Worm (Caenorhabditis elegans): ENCODE results near the gene Y41D4B.6.

Gene Y41D4B.6

DNA sequence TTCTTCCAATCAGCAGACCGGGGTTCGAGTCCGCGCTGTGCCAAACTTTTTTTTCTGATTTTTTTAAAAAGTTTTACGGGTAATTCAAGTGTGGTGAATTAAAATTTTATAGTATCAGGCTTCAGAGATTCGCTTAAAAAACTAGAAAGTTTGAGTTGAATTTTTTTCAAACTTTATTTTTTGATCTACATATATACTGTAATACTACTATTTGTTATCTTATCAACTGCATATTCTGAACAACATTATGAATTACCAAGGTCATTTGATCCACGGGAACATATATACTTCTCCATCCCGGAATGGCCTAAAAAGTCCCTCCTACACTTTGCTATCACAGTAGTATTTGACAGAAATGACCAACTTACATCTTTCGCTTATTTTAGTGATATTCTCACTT lies at the start of gene Y41D4B.6:
Y41D4B.6 (plus strand) TSS at position 301 of the 400 bp plus-strand sequence.
- TF ChIP-seq ets-4 (tag; optimal IDR thresholded peaks at IDR 0.05) (no peak), nfya-1 (tag; optimal IDR thresholded peaks at IDR 0.05) (no peak), ceh-6 (GFP tag; optimal IDR thresholded peaks at IDR 0.05) (no peak), gmeb-2 (tag; optimal IDR thresholded peaks at IDR 0.05) (no peak), ztf-16 (tag; optimal IDR thresholded peaks at IDR 0.05) (no peak), pqm-1 (tag; optimal IDR thresholded peaks at IDR 0.05) (no peak), sox-4 (tag; optimal IDR thresholded peaks at IDR 0.05) (no peak), ceh-14 (tag; optimal IDR thresholded peaks at IDR 0.05) (no peak), pat-9 (tag; optimal IDR thresholded peaks at IDR 0.05) (no peak), fkh-10 (GFP tag; optimal IDR thresholded peaks at IDR 0.05) (no peak), odd-2 (tag; optimal IDR thresholded peaks at IDR 0.05) (no peak), ceh-18 (tag; optimal IDR thresholded peaks at IDR 0.05) (no peak), ceh-19 (GFP tag; optimal IDR thresholded peaks at IDR 0.05) (no peak), C08G9.2 (tag; optimal IDR thresholded peaks at IDR 0.05) (no peak), ama-1 (optimal IDR thresholded peaks at IDR 0.05) (no peak), hlh-15 (tag; optimal IDR thresholded peaks at IDR 0.05) (no peak), tbx-7 (tag; optimal IDR thresholded peaks at IDR 0.05) (no peak), ceh-31 (tag; optimal IDR thresholded peaks at IDR 0.05) (no peak), ceh-34 (tag; optimal IDR thresholded peaks at IDR 0.05) (no peak), che-1 (tag; optimal IDR thresholded peaks at IDR 0.05) (no peak)

DNA sequence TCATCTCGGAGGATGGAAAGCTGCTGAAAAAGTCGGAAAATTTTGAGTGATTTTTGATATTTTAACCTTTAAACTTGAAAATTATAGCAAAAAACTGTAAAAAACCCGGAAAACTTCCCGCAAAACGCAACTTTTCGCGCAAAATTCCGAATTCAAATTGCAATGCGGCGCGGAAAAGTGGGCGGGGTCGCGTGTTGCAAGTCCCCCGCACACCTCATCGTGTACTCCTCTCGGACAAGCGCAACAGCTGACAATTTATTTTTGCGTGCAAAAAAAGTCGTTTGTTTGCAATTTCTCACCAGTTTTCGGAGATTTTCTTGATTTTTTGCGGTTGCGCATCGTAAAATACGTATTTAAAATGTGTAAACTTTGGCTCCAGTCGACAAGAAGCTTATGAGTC lies 37.7 kb upstream of the Y41D4B.6 start, which contains the start of gene npp-8:
npp-8 (minus strand) TSS at position 23 of the 400 bp plus-strand sequence.
- TF ChIP-seq ceh-30 (tag; optimal IDR thresholded peaks at IDR 0.05): peak; percentile 64
- TF ChIP-seq fax-1 (tag; optimal IDR thresholded peaks at IDR 0.05): peak; percentile 83
- TF ChIP-seq zip-5 (tag; optimal IDR thresholded peaks at IDR 0.05): peak; percentile 64
- TF ChIP-seq gmeb-2 (tag; optimal IDR thresholded peaks at IDR 0.05): peak; percentile 73
- no peak for TF ChIP-seq ceh-45 (GFP tag; IDR thresholded peaks at IDR 0.05)
- TF ChIP-seq madf-2 (tag; optimal IDR thresholded peaks at IDR 0.05): peak; percentile 58
- TF ChIP-seq ceh-6 (GFP tag; optimal IDR thresholded peaks at IDR 0.05): peak; percentile 67
- TF ChIP-seq ceh-9 (tag; optimal IDR thresholded peaks at IDR 0.05): peak; percentile 28
- peak; percentile 82 for TF ChIP-seq hlh-8 (tag; optimal IDR thresholded peaks at IDR 0.05)
- TF ChIP-seq sox-4 (tag; optimal IDR thresholded peaks at IDR 0.05): peak; percentile 80
- no peak for TF ChIP-seq ama-1 (optimal IDR thresholded peaks at IDR 0.05)
- TF ChIP-seq nhr-232 (tag; optimal IDR thresholded peaks at IDR 0.05): peak; percentile 64
- peak; percentile 75 for TF ChIP-seq sdc-2 (tag; optimal IDR thresholded peaks at IDR 0.05)
- peak; percentile 50 for TF ChIP-seq dve-1 (tag; optimal IDR thresholded peaks at IDR 0.05)
- peak; percentile 50 for TF ChIP-seq ceh-48 (tag; optimal IDR thresholded peaks at IDR 0.05)
- TF ChIP-seq ceh-24 (tag; optimal IDR thresholded peaks at IDR 0.05): peak; percentile 27
- TF ChIP-seq C08G9.2 (tag; optimal IDR thresholded peaks at IDR 0.05): peak; percentile 86
- peak; percentile 86 for TF ChIP-seq syd-9 (tag; optimal IDR thresholded peaks at IDR 0.05)
- peak; percentile 87 for TF ChIP-seq ceh-2 (tag; optimal IDR thresholded peaks at IDR 0.05)
- no peak for TF ChIP-seq pax-1 (tag; optimal IDR thresholded peaks at IDR 0.05)
- peak; percentile 64 for TF ChIP-seq Y22D7AL.16 (tag; optimal IDR thresholded peaks at IDR 0.05)
- TF ChIP-seq dmd-4 (tag; optimal IDR thresholded peaks at IDR 0.05; ENCODE audit: borderline replicate concordance): peak; percentile 62
- no peak; the same call in 1 of the 2 replicates for TF ChIP-seq unc-3 (GFP tag; conservative IDR thresholded peaks at IDR 0.05)
- peak; percentile 84 for TF ChIP-seq unc-3 (tag; optimal IDR thresholded peaks at IDR 0.05)
- TF ChIP-seq ceh-18 (tag; optimal IDR thresholded peaks at IDR 0.05): peak; percentile 89
- TF ChIP-seq F13H6.1 (tag; optimal IDR thresholded peaks at IDR 0.05): peak; percentile 82
- peak; percentile 81 for TF ChIP-seq unc-86 (tag; optimal IDR thresholded peaks at IDR 0.05)
- peak; percentile 51 for TF ChIP-seq tbx-7 (tag; optimal IDR thresholded peaks at IDR 0.05)
- TF ChIP-seq pat-9 (tag; optimal IDR thresholded peaks at IDR 0.05): peak; percentile 85
- peak; percentile 79 for TF ChIP-seq lim-6 (tag; optimal IDR thresholded peaks at IDR 0.05)
- TF ChIP-seq rnt-1 (tag; optimal IDR thresholded peaks at IDR 0.05): peak; percentile 90
- peak; percentile 87 for TF ChIP-seq ztf-16 (tag; optimal IDR thresholded peaks at IDR 0.05)
- peak; percentile 72 for TF ChIP-seq ets-4 (tag; optimal IDR thresholded peaks at IDR 0.05)
- TF ChIP-seq ahr-1 (tag; optimal IDR thresholded peaks at IDR 0.05): peak; percentile 75
- TF ChIP-seq nhr-11 (tag; optimal IDR thresholded peaks at IDR 0.05): no peak
- TF ChIP-seq unc-42 (tag; optimal IDR thresholded peaks at IDR 0.05): peak; percentile 61
- TF ChIP-seq mec-3 (tag; optimal IDR thresholded peaks at IDR 0.05; ENCODE audit: borderline replicate concordance): peak; percentile 65
- peak; percentile 93 for TF ChIP-seq tbx-2 (tag; optimal IDR thresholded peaks at IDR 0.05)
- peak; percentile 34 for TF ChIP-seq npax-4 (tag; optimal IDR thresholded peaks at IDR 0.05)
- peak; percentile 62 for TF ChIP-seq lin-11 (tag; optimal IDR thresholded peaks at IDR 0.05)
- TF ChIP-seq elt-2 (tag; optimal IDR thresholded peaks at IDR 0.05): peak; percentile 92
- peak; percentile 91 for TF ChIP-seq ceh-14 (tag; optimal IDR thresholded peaks at IDR 0.05)

Measured in whole organism, late embryonic.